Fruit fly (Drosophila melanogaster) whole organism, embryonic: ENCODE measurements around the gene alphaCOP.
A peak's percentile ranks its signal among the peaks of the same experiment; 100 is the strongest.

Source experiments
- Adf1 ChIP-seq: fragments of 200-800 bp; sonication (Bioruptor generic); IDR thresholded peaks from 2 replicates; pipeline ENCODE4 v1.3.6; 2022; ENCODE audit warnings: missing biosample characterization, missing genetic modification characterization
- Asciz ChIP-seq: fragments of 200-800 bp; sonication (Bioruptor generic); optimal IDR thresholded peaks from 2 replicates; lab custom pipeline; 2017; ENCODE audit warnings: missing biosample characterization, mild to moderate bottlenecking, missing genetic modification characterization, missing genetic modification reagents
- Awh ChIP-seq: fragments of 200-800 bp; sonication (Bioruptor generic); IDR thresholded peaks from 2 replicates; pipeline ENCODE4, ENCODE4 v1.3.6; 2022; ENCODE audit warnings: missing biosample characterization, missing genetic modification characterization
- CG10147 ChIP-seq: fragments of 200-800 bp; sonication (Bioruptor generic); optimal IDR thresholded peaks from 2 replicates; lab custom pipeline; 2019; ENCODE audit warnings: missing biosample characterization, mild to moderate bottlenecking, missing genetic modification characterization, moderate library complexity
- CG10209 ChIP-seq: fragments of 200-800 bp; sonication (Bioruptor generic); optimal IDR thresholded peaks from 3 replicates; lab custom pipeline; 2017; ENCODE audit warnings: missing biosample characterization, mild to moderate bottlenecking, missing genetic modification characterization, missing genetic modification reagents
- CG10543 ChIP-seq: fragments of 200-800 bp; sonication (Bioruptor generic); optimal IDR thresholded peaks from 3 replicates; lab custom pipeline; 2017; ENCODE audit warnings: missing biosample characterization, mild to moderate bottlenecking, missing genetic modification characterization, moderate library complexity
- CG11247 ChIP-seq: fragments of 200-800 bp; sonication (Bioruptor generic); IDR thresholded peaks from 2 replicates; pipeline ENCODE4 v1.3.6; 2022; ENCODE audit warnings: missing biosample characterization, missing genetic modification characterization
- CG11456 ChIP-seq: fragments of 200-800 bp; sonication (Bioruptor generic); IDR thresholded peaks from 3 replicates; pipeline ENCODE4 v1.3.6; 2022; ENCODE audit warnings: missing biosample characterization, missing genetic modification characterization
- CG13123 ChIP-seq: fragments of 200-800 bp; sonication (Bioruptor generic); optimal IDR thresholded peaks from 2 replicates; lab custom pipeline; 2016; ENCODE audit warnings: missing biosample characterization, missing genetic modification characterization
- CG13624 ChIP-seq: fragments of 200-800 bp; sonication (Bioruptor generic); optimal IDR thresholded peaks from 2 replicates; lab custom pipeline; 2016; ENCODE audit warnings: missing biosample characterization, missing genetic modification characterization
- CG1832 ChIP-seq: fragments of 200-800 bp; sonication (Bioruptor generic); optimal IDR thresholded peaks from 2 replicates; lab custom pipeline; 2017; ENCODE audit warnings: missing biosample characterization, mild to moderate bottlenecking, missing genetic modification characterization, inconsistent platforms
- CG2712 ChIP-seq: fragments of 200-800 bp; optimal IDR thresholded peaks from 3 replicates; lab custom pipeline; 2019; ENCODE audit warnings: missing biosample characterization, mild to moderate bottlenecking, missing genetic modification characterization, moderate library complexity
- CG4360 ChIP-seq: fragments of 200-800 bp; sonication (Bioruptor generic); IDR thresholded peaks from 2 replicates; pipeline ENCODE4 v1.3.6; 2022; ENCODE audit warnings: missing biosample characterization, missing genetic modification characterization
- CG5180 ChIP-seq: fragments of 200-800 bp; sonication (Bioruptor generic); optimal IDR thresholded peaks from 3 replicates; lab custom pipeline; 2017; ENCODE audit warnings: missing biosample characterization, missing genetic modification characterization, mild to moderate bottlenecking, moderate library complexity, missing genetic modification reagents
- CG5953 ChIP-seq: fragments of 200-800 bp; sonication (Bioruptor generic); IDR thresholded peaks from 2 replicates; pipeline ENCODE4 v1.3.6; 2022; ENCODE audit warnings: missing biosample characterization, missing genetic modification characterization
- CG6813 ChIP-seq: fragments of 200-800 bp; sonication (Bioruptor generic); optimal IDR thresholded peaks from 2 replicates; lab custom pipeline; 2017; ENCODE audit warnings: missing biosample characterization, missing genetic modification characterization, mild to moderate bottlenecking, moderate library complexity, missing genetic modification reagents
- CG6854 ChIP-seq: fragments of 200-800 bp; sonication (Bioruptor generic); optimal IDR thresholded peaks from 3 replicates; lab custom pipeline; 2017; ENCODE audit warnings: missing biosample characterization, mild to moderate bottlenecking, missing genetic modification characterization
- CG9876 ChIP-seq: fragments of 200-800 bp; sonication (Bioruptor generic); optimal IDR thresholded peaks from 2 replicates; lab custom pipeline; 2016; ENCODE audit warnings: missing biosample characterization, missing genetic modification characterization
- Deaf1 ChIP-seq: fragments of 200-800 bp; optimal IDR thresholded peaks from 3 replicates; lab custom pipeline; 2019; ENCODE audit warnings: missing biosample characterization, mild to moderate bottlenecking, missing genetic modification characterization, moderate library complexity
- Drgx ChIP-seq: fragments of 200-800 bp; sonication (Bioruptor generic); IDR thresholded peaks from 2 replicates; pipeline ENCODE4 v1.3.6; 2022; ENCODE audit warnings: missing biosample characterization, missing genetic modification characterization
- HLHmδ ChIP-seq: fragments of 200-800 bp; sonication (Bioruptor generic); optimal IDR thresholded peaks from 2 replicates; lab custom pipeline; 2018; ENCODE audit warnings: missing biosample characterization, mild to moderate bottlenecking, missing genetic modification characterization, moderate library complexity
- HmgZ ChIP-seq: fragments of 200-800 bp; sonication (Bioruptor generic); optimal IDR thresholded peaks from 2 replicates; lab custom pipeline; 2018; ENCODE audit warnings: missing biosample characterization, mild to moderate bottlenecking, missing genetic modification characterization
- Hr39 ChIP-seq: fragments of >200 bp; optimal IDR thresholded peaks from 2 replicates; lab custom pipeline; 2017
- Hsf ChIP-seq: fragments of 200-800 bp; sonication (Bioruptor generic); optimal IDR thresholded peaks from 3 replicates; lab custom pipeline; 2016; ENCODE audit warnings: missing biosample characterization, missing genetic modification characterization
- Lhr ChIP-seq: fragments of 200-800 bp; sonication (Bioruptor generic); optimal IDR thresholded peaks from 3 replicates; lab custom pipeline; 2017; ENCODE audit warnings: mild to moderate bottlenecking, missing biosample characterization, missing genetic modification reagents, missing genetic modification characterization
- Ptx1 ChIP-seq: fragments of 200-800 bp; sonication (Bioruptor generic); IDR thresholded peaks from 2 replicates; pipeline ENCODE4 v1.3.6; 2022; ENCODE audit warnings: missing biosample characterization, missing genetic modification characterization
- Sry-δ ChIP-seq: fragments of 200-800 bp; sonication (Bioruptor generic); optimal IDR thresholded peaks from 2 replicates; lab custom pipeline; 2016; ENCODE audit warnings: missing biosample characterization, missing genetic modification characterization
- Trl ChIP-seq, 3 experiments: fragments of >200 bp in 2 of 3; fragments of 200-800 bp in 1 of 3; sonication (Bioruptor generic) in 1 of 3; optimal IDR thresholded peaks; 2 replicates in 1 of 3; 3 replicates in 2 of 3; lab custom pipeline; 2016 to 2017; ENCODE audit warnings: missing biosample characterization in 1 of 3, missing genetic modification characterization in 1 of 3
- bab2 ChIP-seq: fragments of 200-800 bp; sonication (Bioruptor generic); optimal IDR thresholded peaks from 2 replicates; lab custom pipeline; 2016; ENCODE audit warnings: missing biosample characterization, missing genetic modification characterization
- br ChIP-seq: fragments of >200 bp; optimal IDR thresholded peaks from 2 replicates; lab custom pipeline; 2017
- ems ChIP-seq: fragments of 200-800 bp; sonication (Bioruptor generic); optimal IDR thresholded peaks from 3 replicates; lab custom pipeline; 2016; ENCODE audit warnings: missing biosample characterization, missing genetic modification characterization
- fd3F ChIP-seq: fragments of 200-800 bp; sonication (Bioruptor generic); optimal IDR thresholded peaks from 2 replicates; lab custom pipeline; 2018; ENCODE audit warnings: missing biosample characterization, mild to moderate bottlenecking, missing genetic modification characterization, moderate library complexity
- fd96Cb ChIP-seq: fragments of 200-800 bp; sonication (Bioruptor generic); optimal IDR thresholded peaks from 2 replicates; lab custom pipeline; 2018; ENCODE audit warnings: missing biosample characterization, mild to moderate bottlenecking, missing genetic modification characterization, moderate library complexity
- grn ChIP-seq: fragments of 200-800 bp; sonication (Bioruptor generic); optimal IDR thresholded peaks from 3 replicates; lab custom pipeline; 2017; ENCODE audit warnings: missing biosample characterization, missing genetic modification characterization
- hbn ChIP-seq: fragments of 200-800 bp; sonication (Bioruptor generic); IDR thresholded peaks from 2 replicates; pipeline ENCODE4 v1.3.6; 2022; ENCODE audit warnings: missing biosample characterization, missing genetic modification characterization; ENCODE audit not compliant: partially characterized antibody
- jumu ChIP-seq: fragments of 200-800 bp; sonication (Bioruptor generic); optimal IDR thresholded peaks from 3 replicates; lab custom pipeline; 2016; ENCODE audit warnings: missing biosample characterization, missing genetic modification characterization
- kni ChIP-seq: fragments of 200-800 bp; sonication (Bioruptor generic); optimal IDR thresholded peaks from 3 replicates; lab custom pipeline; 2017; ENCODE audit warnings: mild to moderate bottlenecking, missing biosample characterization, missing genetic modification reagents, missing genetic modification characterization
- mld ChIP-seq: fragments of 200-800 bp; sonication (Bioruptor generic); IDR thresholded peaks from 3 replicates; pipeline ENCODE4 v1.3.6; 2022; ENCODE audit warnings: missing biosample characterization, missing genetic modification characterization; ENCODE audit not compliant: partially characterized antibody
- oc ChIP-seq: fragments of 200-800 bp; sonication (Bioruptor generic); optimal IDR thresholded peaks from 2 replicates; lab custom pipeline; 2018; ENCODE audit warnings: missing biosample characterization, mild to moderate bottlenecking, missing genetic modification characterization, moderate library complexity
- odd ChIP-seq: fragments of 200-800 bp; sonication (Bioruptor generic); optimal IDR thresholded peaks from 2 replicates; lab custom pipeline; 2017; ENCODE audit warnings: missing biosample characterization, mild to moderate bottlenecking, missing genetic modification characterization
- pho ChIP-seq: fragments of 200-800 bp; sonication (Bioruptor generic); optimal IDR thresholded peaks from 2 replicates; lab custom pipeline; 2016; ENCODE audit warnings: missing biosample characterization, missing genetic modification characterization
- pita ChIP-seq: fragments of 200-800 bp; sonication (Bioruptor generic); optimal IDR thresholded peaks from 2 replicates; lab custom pipeline; 2017; ENCODE audit warnings: missing biosample characterization, mild to moderate bottlenecking, missing genetic modification characterization
- ranshi ChIP-seq: fragments of 200-800 bp; sonication (Bioruptor generic); IDR thresholded peaks from 2 replicates; pipeline ENCODE4 v1.3.6; 2022; ENCODE audit warnings: missing biosample characterization, missing genetic modification characterization
- schlank ChIP-seq: fragments of 200-800 bp; sonication (Bioruptor generic); optimal IDR thresholded peaks from 2 replicates; lab custom pipeline; 2018; ENCODE audit warnings: missing biosample characterization, mild to moderate bottlenecking, missing genetic modification characterization
- seq ChIP-seq: fragments of 200-800 bp; sonication (Bioruptor generic); IDR thresholded peaks from 2 replicates; pipeline ENCODE4 v1.3.6; 2022; ENCODE audit warnings: missing biosample characterization, missing genetic modification characterization
- sima ChIP-seq: fragments of 200-800 bp; sonication (Bioruptor generic); optimal IDR thresholded peaks from 2 replicates; lab custom pipeline; 2016; ENCODE audit warnings: missing biosample characterization, missing genetic modification characterization
- sisA ChIP-seq: fragments of 200-800 bp; sonication (Bioruptor generic); IDR thresholded peaks from 2 replicates; pipeline ENCODE4 v1.3.6; 2022; ENCODE audit warnings: missing biosample characterization, missing genetic modification characterization
- slp2 ChIP-seq: fragments of 200-800 bp; sonication (Bioruptor generic); optimal IDR thresholded peaks from 2 replicates; lab custom pipeline; 2016; ENCODE audit warnings: missing biosample characterization, missing genetic modification characterization
- so ChIP-seq: fragments of 200-800 bp; sonication (Bioruptor generic); IDR thresholded peaks from 3 replicates; pipeline ENCODE4 v1.3.6; 2022; ENCODE audit warnings: missing biosample characterization, missing genetic modification characterization
- tna ChIP-seq: fragments of 200-800 bp; sonication (Bioruptor generic); IDR thresholded peaks from 2 replicates; pipeline ENCODE4 v1.3.6; 2022; ENCODE audit warnings: missing biosample characterization, missing genetic modification characterization; ENCODE audit not compliant: partially characterized antibody
- vfl ChIP-seq: fragments of 200-800 bp; sonication (Bioruptor generic); optimal IDR thresholded peaks from 2 replicates; lab custom pipeline; 2016; ENCODE audit warnings: missing biosample characterization, missing genetic modification characterization

Gene alphaCOP

dm6 chr3L:1668504-1668903, 23.5 kb upstream of the alphaCOP start, which contains the start of gene RpL23A (continued):
- TF ChIP-seq Awh = peak; percentile 91
- peak; percentile 97 for TF ChIP-seq pho (GFP tag; lab: Kevin White, UChicago)
- peak; percentile 74 for TF ChIP-seq fd96Cb (tag; lab: Kevin White, UChicago)
- peak; percentile 95 for TF ChIP-seq bab2 (GFP tag; lab: Kevin White, UChicago)
- peak; percentile 95 for TF ChIP-seq Ptx1 (GFP tag; lab: Robert Waterston, UW)
- TF ChIP-seq CG10543 = peak; percentile 97
- peak; percentile 95 for TF ChIP-seq schlank (tag; lab: Kevin White, UChicago)
- peak; percentile 98 for TF ChIP-seq HmgZ
- TF ChIP-seq oc (tag; lab: Kevin White, UChicago) = peak; percentile 88
- TF ChIP-seq CG13123 (GFP tag; lab: Kevin White, UChicago) = peak; percentile 92
- TF ChIP-seq mld (GFP tag; lab: Robert Waterston, UW) = no peak
- TF ChIP-seq odd = peak; percentile 89
- TF ChIP-seq Sry-δ = peak; percentile 86
- peak; percentile 98 for TF ChIP-seq CG9876 (GFP tag; lab: Kevin White, UChicago)
- TF ChIP-seq CG5953 (GFP tag; lab: Robert Waterston, UW) = peak; percentile 90
- no peak for TF ChIP-seq pita
- TF ChIP-seq hbn (GFP tag; lab: Robert Waterston, UW) = no peak
- peak; percentile 97 for TF ChIP-seq CG11247 (GFP tag; lab: Robert Waterston, UW)
- TF ChIP-seq br (lab: Kevin White, UChicago) = no peak
- TF ChIP-seq ranshi (GFP tag; lab: Robert Waterston, UW) = peak; percentile 95
- peak in 1 of 2 experiments; percentile 18 for TF ChIP-seq Trl (optimal IDR thresholded peaks at IDR 0.05; lab: Kevin White, UChicago)
- TF ChIP-seq Trl (GFP tag; optimal IDR thresholded peaks at IDR 0.05; lab: Kevin White, UChicago) = peak; percentile 99
- peak; percentile 93 for TF ChIP-seq sima (GFP tag; lab: Kevin White, UChicago)
- peak; percentile 92 for TF ChIP-seq grn
- TF ChIP-seq Lhr = peak; percentile 99
- peak; percentile 95 for TF ChIP-seq ems (GFP tag; lab: Kevin White, UChicago)
- peak; percentile 85 for TF ChIP-seq CG6854 (GFP tag; lab: Kevin White, UChicago)
- peak; percentile 76 for TF ChIP-seq CG5180 (GFP tag; lab: Kevin White, UChicago)
- TF ChIP-seq so (GFP tag; lab: Robert Waterston, UW) = peak; percentile 92
- peak; percentile 98 for TF ChIP-seq CG11456
- no peak for TF ChIP-seq tna
- peak; percentile 96 for TF ChIP-seq kni (GFP tag; lab: Kevin White, UChicago)
- TF ChIP-seq HLHmδ (GFP tag; lab: Kevin White, UChicago) = peak; percentile 98
- TF ChIP-seq Drgx (GFP tag; lab: Robert Waterston, UW) = peak; percentile 70
- peak; percentile 98 for TF ChIP-seq CG13624 (GFP tag; lab: Kevin White, UChicago)
- TF ChIP-seq vfl = peak; percentile 94
- TF ChIP-seq Hr39 (lab: Kevin White, UChicago) = no peak
- TF ChIP-seq Hsf (GFP tag; lab: Kevin White, UChicago) = peak; percentile 96
- TF ChIP-seq Adf1 = peak; percentile 78
- TF ChIP-seq Deaf1 (tag; lab: Kevin White, UChicago) = peak; percentile 61
- no peak for TF ChIP-seq CG1832 (GFP tag; lab: Kevin White, UChicago)
- peak; percentile 48 for TF ChIP-seq CG4360 (GFP tag; lab: Robert Waterston, UW)
- TF ChIP-seq Asciz = no peak
- peak; percentile 89 for TF ChIP-seq CG10147
- TF ChIP-seq slp2 (GFP tag; lab: Kevin White, UChicago) = peak; percentile 95
- peak; percentile 86 for TF ChIP-seq seq (GFP tag; lab: Robert Waterston, UW)
- peak; percentile 94 for TF ChIP-seq sisA
- peak; percentile 93 for TF ChIP-seq CG2712 (tag; lab: Kevin White, UChicago)
- peak; percentile 96 for TF ChIP-seq jumu (GFP tag; lab: Kevin White, UChicago)
- TF ChIP-seq fd3F = peak; percentile 87
- peak; percentile 96 for TF ChIP-seq CG6813 (GFP tag; lab: Kevin White, UChicago)
- peak; percentile 97 for TF ChIP-seq CG10209 (GFP tag; lab: Kevin White, UChicago)
